Fruit fly (Drosophila melanogaster): Measurements from ENCODE around the gene CG8003.

The CG8003 gene

DNA sequence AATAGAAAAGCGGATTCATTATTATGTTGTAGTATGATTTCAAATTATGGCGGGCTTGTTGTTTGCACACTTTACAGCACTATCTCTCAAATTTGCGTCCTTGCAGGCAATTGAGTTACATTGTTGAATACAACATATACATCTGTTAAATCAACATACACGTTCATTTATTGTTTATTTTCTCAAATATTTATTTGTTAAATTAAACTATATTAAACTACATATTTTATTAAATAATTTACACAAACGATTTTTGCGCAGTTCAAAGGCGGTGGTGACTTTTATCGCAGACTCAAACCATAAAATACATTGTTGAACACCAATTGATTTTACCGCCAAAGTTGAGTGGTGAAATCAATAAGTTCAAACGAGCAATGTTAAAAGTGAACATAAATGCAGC is 36.9 kb downstream of the CG8003 start (continued):
- TF ChIP-seq CG34422 (GFP tag; IDR thresholded peaks at IDR 0.05) (no peak), nau (GFP tag; optimal IDR thresholded peaks at IDR 0.05) (no peak), CG15514 (GFP tag; optimal IDR thresholded peaks at IDR 0.05) (peak; percentile 74), NC2α (GFP tag; optimal IDR thresholded peaks at IDR 0.05) (no peak), sug (tag; optimal IDR thresholded peaks at IDR 0.05) (peak; percentile 62), CG7271 (tag; optimal IDR thresholded peaks at IDR 0.05) (no peak), Hr39 (optimal IDR thresholded peaks at IDR 0.05) (no peak), row (GFP tag; IDR thresholded peaks at IDR 0.05) (no peak), eve (GFP tag; optimal IDR thresholded peaks at IDR 0.05) (no peak), CG14710 (tag; optimal IDR thresholded peaks at IDR 0.05) (peak; percentile 83), E2f2 (GFP tag; IDR thresholded peaks at IDR 0.05) (peak; percentile 100), kah (GFP tag; optimal IDR thresholded peaks at IDR 0.05) (no peak), Mad (GFP tag; optimal IDR thresholded peaks at IDR 0.05) (no peak), CG2120 (GFP tag; optimal IDR thresholded peaks at IDR 0.05) (peak; percentile 28), CG12155 (GFP tag; optimal IDR thresholded peaks at IDR 0.05) (peak; percentile 38), sd (tag; optimal IDR thresholded peaks at IDR 0.05) (no peak), Lhr (GFP tag; optimal IDR thresholded peaks at IDR 0.05) (peak; percentile 34), CG2712 (tag; optimal IDR thresholded peaks at IDR 0.05) (peak; percentile 53), MESR4 (GFP tag; optimal IDR thresholded peaks at IDR 0.05) (no peak), CHES-1-like (GFP tag; optimal IDR thresholded peaks at IDR 0.05) (no peak), CTCF (GFP tag; optimal IDR thresholded peaks at IDR 0.05) (peak; percentile 69), caup (GFP tag; optimal IDR thresholded peaks at IDR 0.05; ENCODE audit: severe bottlenecking) (no peak), nmo (GFP tag; optimal IDR thresholded peaks at IDR 0.05) (peak; percentile 46), vnd (GFP tag; IDR thresholded peaks at IDR 0.05; ENCODE audit: partially characterized antibody) (no peak), exex (tag; optimal IDR thresholded peaks at IDR 0.05) (no peak), CG11723 (GFP tag; optimal IDR thresholded peaks at IDR 0.05) (no peak), Nf-YA (GFP tag; IDR thresholded peaks at IDR 0.05) (no peak), CG17361 (GFP tag; IDR thresholded peaks at IDR 0.05) (peak; percentile 62; the same call in 2 of the 3 replicates), CG12391 (tag; optimal IDR thresholded peaks at IDR 0.05) (peak; percentile 51), CG6683 (GFP tag; optimal IDR thresholded peaks at IDR 0.05) (no peak), CG14050 (GFP tag; IDR thresholded peaks at IDR 0.05) (no peak), Doc3 (GFP tag; IDR thresholded peaks at IDR 0.05; ENCODE audit: partially characterized antibody) (no peak), CG13296 (GFP tag; optimal IDR thresholded peaks at IDR 0.05) (no peak), Max (GFP tag; optimal IDR thresholded peaks at IDR 0.05) (no peak), Stat92E (GFP tag; optimal IDR thresholded peaks at IDR 0.05) (no peak), NfI (GFP tag; optimal IDR thresholded peaks at IDR 0.05) (peak; percentile 38), insv (GFP tag; optimal IDR thresholded peaks at IDR 0.05) (no peak), org-1 (GFP tag; optimal IDR thresholded peaks at IDR 0.05) (no peak), CG11695 (GFP tag; IDR thresholded peaks at IDR 0.05) (no peak), crc (GFP tag; optimal IDR thresholded peaks at IDR 0.05) (no peak), CG31441 (GFP tag; IDR thresholded peaks at IDR 0.05) (0 out of 2 replicates have a peak, but pooled peaks have one; percentile 13), HLH4C (GFP tag; IDR thresholded peaks at IDR 0.05; ENCODE audit: partially characterized antibody) (no peak), Side (GFP tag; optimal IDR thresholded peaks at IDR 0.05) (no peak), CG15601 (tag; optimal IDR thresholded peaks at IDR 0.05) (peak; percentile 22), CG5953 (GFP tag; IDR thresholded peaks at IDR 0.05) (no peak), CG10267 (tag; optimal IDR thresholded peaks at IDR 0.05) (peak; percentile 98), CG3065 (GFP tag; optimal IDR thresholded peaks at IDR 0.05) (no peak), Sox100B (GFP tag; optimal IDR thresholded peaks at IDR 0.05) (no peak), CG18599 (GFP tag; optimal IDR thresholded peaks at IDR 0.05) (peak; percentile 12), CG11504 (tag; optimal IDR thresholded peaks at IDR 0.05) (peak; percentile 49), sim (GFP tag; IDR thresholded peaks at IDR 0.05) (no peak)

Measured in whole organism, embryonic.